Fruit fly (Drosophila melanogaster): Measurements from ENCODE around the gene CG11920.
A peak's percentile ranks its signal among the peaks of the same experiment; 100 is the strongest.

The CG11920 gene

DNA sequence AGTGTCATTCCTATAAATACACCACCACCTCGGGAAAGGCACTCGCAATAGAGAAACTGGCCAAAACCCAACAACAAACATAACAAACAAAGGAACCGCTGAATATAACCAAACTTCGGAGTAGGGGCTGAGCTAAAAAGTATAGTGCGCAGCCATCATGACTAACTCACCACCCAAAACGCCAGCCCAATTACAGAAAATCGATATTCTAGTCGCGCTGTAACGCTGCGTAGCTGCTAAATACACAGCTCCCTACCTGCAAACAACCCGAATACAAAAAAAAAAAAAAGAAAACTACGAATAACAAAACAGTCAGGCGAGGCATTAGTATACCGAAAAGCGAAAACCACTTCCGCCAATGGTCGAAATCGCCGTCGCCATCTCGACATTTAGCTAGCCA, 24.0 kb upstream of the CG11920 start:
- peak; percentile 0 for TF ChIP-seq fkh (GFP tag; optimal IDR thresholded peaks at IDR 0.05)
- no peak for TF ChIP-seq acj6 (GFP tag; optimal IDR thresholded peaks at IDR 0.05)

DNA sequence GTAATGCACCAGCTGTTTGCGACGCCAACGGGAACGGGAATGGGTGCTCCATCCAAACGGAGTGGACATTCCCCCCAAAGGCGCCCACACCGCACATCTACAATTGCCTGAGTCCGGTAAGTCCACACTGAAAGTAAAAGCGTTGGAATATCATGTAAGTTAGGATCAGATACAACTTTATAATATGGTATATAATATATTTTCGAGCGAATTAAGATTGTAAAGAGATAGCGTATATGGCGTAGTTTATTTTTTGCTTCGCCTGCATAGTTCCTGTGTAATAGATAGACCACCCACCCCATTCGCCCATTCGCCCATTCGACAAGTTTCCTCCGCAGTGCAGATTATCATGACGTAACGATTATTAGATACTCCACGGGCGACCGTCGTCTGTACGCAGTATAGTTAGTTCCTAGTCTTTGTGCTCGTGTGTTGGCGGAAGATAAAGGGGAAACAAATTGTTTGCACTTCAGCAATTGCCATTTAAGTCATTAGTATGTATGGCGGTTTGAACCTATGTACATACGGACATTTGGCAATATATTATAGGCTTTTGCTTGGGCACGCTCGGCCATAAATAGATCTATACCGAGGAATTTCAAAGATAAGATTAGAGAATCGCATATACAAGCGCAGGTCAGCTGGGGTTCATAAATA, 23.1 kb upstream of the CG11920 start:
- no peak for TF ChIP-seq CG32006 (GFP tag; optimal IDR thresholded peaks at IDR 0.05)
- TF ChIP-seq salr (GFP tag; optimal IDR thresholded peaks at IDR 0.05), result peak in 1 of 2 experiments; percentile 39
- TF ChIP-seq CG11902 (GFP tag; optimal IDR thresholded peaks at IDR 0.05), result no peak
- no peak for TF ChIP-seq Eip93F (GFP tag; optimal IDR thresholded peaks at IDR 0.05)
- no peak for TF ChIP-seq Sox15 (GFP tag; optimal IDR thresholded peaks at IDR 0.05)
- TF ChIP-seq CG6163 (GFP tag; IDR thresholded peaks at IDR 0.05), result peak; percentile 68; the same call in 2 of the 3 replicates
- peak; percentile 25 for TF ChIP-seq CG16779 (tag; optimal IDR thresholded peaks at IDR 0.05)
- no peak for TF ChIP-seq ss (GFP tag; optimal IDR thresholded peaks at IDR 0.05)
- TF ChIP-seq CG8119 (GFP tag; IDR thresholded peaks at IDR 0.05), result peak; percentile 78; the same call in 2 of the 3 replicates
- peak; percentile 52 for TF ChIP-seq pdm3 (GFP tag; optimal IDR thresholded peaks at IDR 0.05)
- no peak for TF ChIP-seq Hr39 (GFP tag; optimal IDR thresholded peaks at IDR 0.05)
- peak; percentile 81 for TF ChIP-seq Hr4 (GFP tag; optimal IDR thresholded peaks at IDR 0.05)
- no peak for TF ChIP-seq Smox (GFP tag; optimal IDR thresholded peaks at IDR 0.05)
- TF ChIP-seq vri (GFP tag; optimal IDR thresholded peaks at IDR 0.05), result peak; percentile 66
- peak; percentile 24 for TF ChIP-seq CG10631 (GFP tag; optimal IDR thresholded peaks at IDR 0.05)
- TF ChIP-seq CG15336 (GFP tag; IDR thresholded peaks at IDR 0.05), result peak; percentile 86
- TF ChIP-seq CG11294 (GFP tag; IDR thresholded peaks at IDR 0.05), result peak; percentile 7; the same call in 1 of the 2 replicates
- peak; percentile 48 for TF ChIP-seq OdsH (GFP tag; optimal IDR thresholded peaks at IDR 0.05)
- peak; percentile 30 for TF ChIP-seq achi (GFP tag; optimal IDR thresholded peaks at IDR 0.05)
- TF ChIP-seq svp (GFP tag), result no peak
- TF ChIP-seq Lpt (GFP tag; optimal IDR thresholded peaks at IDR 0.05), result peak; percentile 64
- TF ChIP-seq dac (GFP tag; optimal IDR thresholded peaks at IDR 0.05), result peak; percentile 4
- TF ChIP-seq acj6 (GFP tag; optimal IDR thresholded peaks at IDR 0.05), result peak; percentile 17
- TF ChIP-seq Eip78C (GFP tag), result peak; percentile 81
- TF ChIP-seq CG6276 (GFP tag; optimal IDR thresholded peaks at IDR 0.05), result peak; percentile 68
- no peak for TF ChIP-seq fkh (GFP tag; optimal IDR thresholded peaks at IDR 0.05)
- peak; percentile 31 for TF ChIP-seq Sox14 (GFP tag; optimal IDR thresholded peaks at IDR 0.05)
- no peak for TF ChIP-seq CG1621 (tag; optimal IDR thresholded peaks at IDR 0.05)
- TF ChIP-seq Blimp-1 (GFP tag; optimal IDR thresholded peaks at IDR 0.05), result no peak
- TF ChIP-seq CG34406 (GFP tag; optimal IDR thresholded peaks at IDR 0.05), result no peak
- TF ChIP-seq net (GFP tag; optimal IDR thresholded peaks at IDR 0.05), result no peak

DNA sequence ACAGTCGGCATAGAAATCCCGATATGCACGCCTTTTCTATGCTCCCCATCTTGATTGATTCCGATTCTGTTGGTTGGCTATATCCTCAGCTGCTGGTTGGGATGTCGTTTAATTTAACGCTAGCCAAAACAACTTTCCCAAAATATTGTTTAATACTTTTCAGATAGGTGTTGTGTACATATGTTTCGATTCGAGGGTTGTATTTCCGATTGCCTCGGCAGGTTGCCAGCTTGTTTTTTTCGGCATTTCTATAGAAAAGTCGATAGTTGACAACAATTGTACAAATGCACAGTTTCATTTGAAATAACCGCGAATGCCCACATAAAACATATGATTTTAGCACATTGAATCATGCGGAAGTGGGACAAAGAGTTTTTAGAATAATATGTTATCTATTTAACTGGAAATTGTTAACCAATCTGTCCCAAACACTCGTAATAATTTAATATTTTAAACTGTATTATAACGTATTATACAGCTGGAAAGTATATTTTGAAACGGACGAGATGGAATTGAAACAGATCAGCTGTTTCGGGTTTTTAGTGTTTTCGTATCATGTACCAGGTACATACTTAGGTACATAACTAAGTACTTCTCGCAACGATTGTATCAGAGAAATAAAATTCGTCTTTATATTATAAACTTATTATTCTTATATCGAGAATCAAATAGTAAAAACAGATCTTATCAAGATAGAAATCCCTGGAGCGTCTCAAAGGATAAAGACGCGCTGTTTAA, 20.1 kb upstream of the CG11920 start, which contains the start of gene CG31109:
Gene CG31109 (minus strand): TSS at position 203 of the 738 bp plus-strand sequence.
- no peak for TF ChIP-seq acj6 (GFP tag; optimal IDR thresholded peaks at IDR 0.05)
- peak; percentile 32 for TF ChIP-seq esn (GFP tag; optimal IDR thresholded peaks at IDR 0.05)
- TF ChIP-seq Eip93F (GFP tag; optimal IDR thresholded peaks at IDR 0.05), result peak; percentile 18
- TF ChIP-seq Hr4 (GFP tag; optimal IDR thresholded peaks at IDR 0.05), result peak; percentile 8
- no peak for TF ChIP-seq svp (GFP tag)
- TF ChIP-seq lz (GFP tag; optimal IDR thresholded peaks at IDR 0.05), result peak; percentile 12
- TF ChIP-seq CG31627 (GFP tag; optimal IDR thresholded peaks at IDR 0.05), result peak; percentile 12
- TF ChIP-seq Eip78C (GFP tag), result peak; percentile 59
- peak; percentile 85 for TF ChIP-seq fkh (GFP tag; optimal IDR thresholded peaks at IDR 0.05)

DNA sequence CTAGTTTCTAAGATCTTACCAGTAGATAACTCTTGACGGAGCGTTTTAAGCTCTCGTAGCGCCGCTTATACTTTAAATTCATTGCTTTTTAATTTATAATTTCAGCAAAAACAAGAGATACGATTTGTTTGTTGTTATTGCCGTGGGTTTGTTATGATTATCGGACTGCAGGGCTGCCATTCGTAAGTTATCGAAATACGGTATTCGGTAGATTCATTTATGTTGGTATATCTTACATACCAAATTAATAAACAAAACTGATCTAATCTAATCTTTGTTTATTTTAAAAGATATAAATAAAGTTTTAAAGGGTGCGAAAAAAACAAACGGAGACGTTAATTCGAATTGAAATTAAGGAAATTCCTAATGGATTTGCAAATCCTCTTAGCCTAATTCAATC, 18.7 kb upstream of the CG11920 start, which contains the start of the genes CG31111 and stac:
Gene CG31111 (minus strand): TSS at position 162 of the 400 bp plus-strand sequence.
Gene stac (plus strand): TSS at position 271 of the 400 bp plus-strand sequence.
- TF ChIP-seq CG10631 (GFP tag; optimal IDR thresholded peaks at IDR 0.05) (no peak), Eip93F (GFP tag; optimal IDR thresholded peaks at IDR 0.05) (peak; percentile 18), fkh (GFP tag; optimal IDR thresholded peaks at IDR 0.05) (peak; percentile 82)

All from whole organism, prepupa.